Worm (Caenorhabditis elegans): ENCODE data around the gene C17B7.8.

The C17B7.8 gene

ce11 chrV:3333334-3333733 is 9.3 kb upstream of the C17B7.8 start, which contains the start of gene C17B7.5:
C17B7.5 (plus strand) TSS chrV:3333634.
- no peak for TF ChIP-seq ces-1 (GFP tag; optimal IDR thresholded peaks at IDR 0.05)
- no peak for TF ChIP-seq unc-62 (GFP tag; optimal IDR thresholded peaks at IDR 0.05)
- TF ChIP-seq nhr-12 (tag; optimal IDR thresholded peaks at IDR 0.05) = no peak
- no peak for TF ChIP-seq nhr-2 (tag; optimal IDR thresholded peaks at IDR 0.05)
- TF ChIP-seq ham-2 (GFP tag; optimal IDR thresholded peaks at IDR 0.05) = no peak
- no peak for TF ChIP-seq drap-1 (GFP tag; optimal IDR thresholded peaks at IDR 0.05)
- no peak for TF ChIP-seq snpc-4 (tag; optimal IDR thresholded peaks at IDR 0.05)
- TF ChIP-seq cnd-1 (tag; optimal IDR thresholded peaks at IDR 0.05) = no peak
- TF ChIP-seq mls-2 (tag; optimal IDR thresholded peaks at IDR 0.05) = no peak
- no peak for TF ChIP-seq hlh-1 (tag; optimal IDR thresholded peaks at IDR 0.05)
- TF ChIP-seq pha-4 (tag; optimal IDR thresholded peaks at IDR 0.05) = no peak
- no peak for TF ChIP-seq lin-13 (tag; optimal IDR thresholded peaks at IDR 0.05)
- no peak for TF ChIP-seq sptf-1 (tag; optimal IDR thresholded peaks at IDR 0.05)
- TF ChIP-seq sem-2 (GFP tag; optimal IDR thresholded peaks at IDR 0.05) = no peak
- no peak for TF ChIP-seq unc-120 (tag; optimal IDR thresholded peaks at IDR 0.05; ENCODE audit: poor library complexity, severe bottlenecking)

- TF ChIP-seq nhr-12 (tag; optimal IDR thresholded peaks at IDR 0.05) = no peak
- TF ChIP-seq zip-8 (tag; optimal IDR thresholded peaks at IDR 0.05) = no peak
- TF ChIP-seq ceh-39 (tag; optimal IDR thresholded peaks at IDR 0.05) = no peak
- no peak for TF ChIP-seq lin-32 (GFP tag; optimal IDR thresholded peaks at IDR 0.05)
- TF ChIP-seq tbx-8 (GFP tag; optimal IDR thresholded peaks at IDR 0.05) = no peak
- no peak for TF ChIP-seq lsy-2 (tag; optimal IDR thresholded peaks at IDR 0.05)
- no peak for TF ChIP-seq flh-1 (GFP tag; optimal IDR thresholded peaks at IDR 0.05)
- TF ChIP-seq ceh-43 (GFP tag; optimal IDR thresholded peaks at IDR 0.05) = no peak
- no peak for TF ChIP-seq unc-62 (GFP tag; optimal IDR thresholded peaks at IDR 0.05)
- TF ChIP-seq elt-3 (tag; optimal IDR thresholded peaks at IDR 0.05) = no peak
- no peak for TF ChIP-seq mls-2 (tag; optimal IDR thresholded peaks at IDR 0.05)
- no peak for TF ChIP-seq nhr-28 (tag; optimal IDR thresholded peaks at IDR 0.05)
- no peak for TF ChIP-seq M03D4.4 (tag; optimal IDR thresholded peaks at IDR 0.05)
- no peak for TF ChIP-seq unc-120 (tag; optimal IDR thresholded peaks at IDR 0.05; ENCODE audit: poor library complexity, severe bottlenecking)
- TF ChIP-seq pha-4 (tag; optimal IDR thresholded peaks at IDR 0.05) = no peak
- TF ChIP-seq snpc-4 (tag; optimal IDR thresholded peaks at IDR 0.05) = no peak
- no peak for TF ChIP-seq ztf-11 (tag; optimal IDR thresholded peaks at IDR 0.05)
- TF ChIP-seq bed-3 (GFP tag; optimal IDR thresholded peaks at IDR 0.05) = no peak
- TF ChIP-seq nhr-237 (tag; optimal IDR thresholded peaks at IDR 0.05) = no peak
- no peak for TF ChIP-seq hlh-1 (tag; optimal IDR thresholded peaks at IDR 0.05)
These were observed 7.9 kb upstream of the C17B7.8 start, which contains the start of gene C17B7.9 for ce11 chrV:3332023-3332422. C17B7.9 (minus strand) TSS chrV:3332123.

- no peak for TF ChIP-seq unc-39 (tag; optimal IDR thresholded peaks at IDR 0.05)
- TF ChIP-seq nhr-237 (tag; optimal IDR thresholded peaks at IDR 0.05) = no peak
- no peak for TF ChIP-seq ces-1 (GFP tag; optimal IDR thresholded peaks at IDR 0.05)
- no peak for TF ChIP-seq ceh-83 (GFP tag; optimal IDR thresholded peaks at IDR 0.05)
These were observed 3.6 kb downstream of the C17B7.8 start, which contains the start of gene C17B7.14 for ce11 chrV:3320432-3320831. C17B7.14 (minus strand) TSS chrV:3320532.

- TF ChIP-seq unc-120 (tag; optimal IDR thresholded peaks at IDR 0.05; ENCODE audit: poor library complexity, severe bottlenecking) (no peak), flh-1 (GFP tag; optimal IDR thresholded peaks at IDR 0.05) (no peak), nhr-2 (tag; optimal IDR thresholded peaks at IDR 0.05) (no peak), snpc-4 (tag; optimal IDR thresholded peaks at IDR 0.05) (no peak), mls-2 (tag; optimal IDR thresholded peaks at IDR 0.05) (no peak), mab-5 (tag; optimal IDR thresholded peaks at IDR 0.05) (no peak), lin-32 (GFP tag; optimal IDR thresholded peaks at IDR 0.05) (no peak), lsy-2 (tag; optimal IDR thresholded peaks at IDR 0.05) (no peak), lin-13 (tag; optimal IDR thresholded peaks at IDR 0.05) (no peak), mep-1 (tag; optimal IDR thresholded peaks at IDR 0.05) (no peak), unc-39 (tag; optimal IDR thresholded peaks at IDR 0.05) (no peak), ceh-39 (tag; optimal IDR thresholded peaks at IDR 0.05) (no peak), drap-1 (GFP tag; optimal IDR thresholded peaks at IDR 0.05) (no peak), elt-1 (tag; optimal IDR thresholded peaks at IDR 0.05; ENCODE audit: borderline replicate concordance, insufficient read depth) (no peak)
These were observed 4.1 kb downstream of the C17B7.8 start, which contains the start of gene F35F10.14 for ce11 chrV:3320005-3320404. F35F10.14 (minus strand) TSS chrV:3320105.

All from whole organism, mixed stage, embryonic.